Worm (Caenorhabditis elegans) whole organism, L4 larva: Measurements from ENCODE around the gene hlh-30.
A peak's percentile ranks its signal among the peaks of the same experiment; 100 is the strongest.

Experiments
- F44E2.7 ChIP-seq: fragments of 200-800 bp; sonication (Bioruptor generic); IDR thresholded peaks from 2 replicates; pipeline ENCODE4 v2.1.2; 2022; ENCODE audit warnings: missing genetic modification characterization, missing compliant biosample characterization
- F49E8.2 ChIP-seq: sonication (generic microtip); optimal IDR thresholded peaks from 2 replicates; lab custom pipeline; 2016; ENCODE audit warnings: missing compliant biosample characterization, mild to moderate bottlenecking, missing genetic modification characterization, borderline replicate concordance
- R02D3.7 ChIP-seq: fragments of 150-350 bp; sonication (generic microtip); optimal IDR thresholded peaks from 3 replicates; lab custom pipeline; 2014; ENCODE audit warnings: missing biosample characterization, missing genetic modification characterization
- T20F7.1 ChIP-seq: fragments of 200-800 bp; sonication (Bioruptor generic); optimal IDR thresholded peaks from 2 replicates; lab custom pipeline; 2018; ENCODE audit warnings: mild to moderate bottlenecking, missing genetic modification characterization, missing compliant biosample characterization
- Y48G9A.11 ChIP-seq: fragments of 200-800 bp; sonication (Bioruptor generic); IDR thresholded peaks from 2 replicates; pipeline ENCODE4 v1.3.6; 2022; ENCODE audit warnings: missing genetic modification reagents, missing genetic modification characterization, missing compliant biosample characterization
- ZK337.2 ChIP-seq: fragments of 200-800 bp; sonication (Bioruptor generic); IDR thresholded peaks from 2 replicates; pipeline ENCODE4 v1.3.6; 2022; ENCODE audit warnings: missing genetic modification reagents, missing genetic modification characterization, missing compliant biosample characterization
- aha-1 ChIP-seq: fragments of 150-350 bp; peaks from one replicate; lab custom pipeline; 2014; ENCODE audit warnings: missing biosample characterization, missing genetic modification characterization
- ama-1 ChIP-seq: fragments of 150-350 bp; optimal IDR thresholded peaks from 2 replicates; lab custom pipeline; 2014; ENCODE audit warnings: inconsistent platforms, mixed read lengths
- arid-1 ChIP-seq: fragments of 200-800 bp; sonication (Bioruptor generic); conservative IDR thresholded peaks from 2 replicates; pipeline ENCODE4 v1.3.6; 2022; ENCODE audit warnings: missing genetic modification reagents, missing genetic modification characterization, missing compliant biosample characterization
- ceh-28 ChIP-seq: fragments of 150-350 bp; optimal IDR thresholded peaks from 2 replicates; lab custom pipeline; 2014; ENCODE audit warnings: missing biosample characterization, missing genetic modification reagents, missing genetic modification characterization
- cey-2 ChIP-seq: sonication (generic microtip); optimal IDR thresholded peaks from 3 replicates; lab custom pipeline; 2017; ENCODE audit warnings: missing genetic modification characterization, mild to moderate bottlenecking, missing compliant biosample characterization, antibody characterized with exemption, borderline replicate concordance; ENCODE audit not compliant: insufficient read depth
- daf-16 ChIP-seq, 3 experiments: sonication (generic microtip); optimal IDR thresholded peaks; 2 replicates each; lab custom pipeline; 2016 to 2017; ENCODE audit warnings: missing genetic modification characterization in 3 of 3, missing genetic modification reagents in 3 of 3, mild to moderate bottlenecking in 2 of 3, missing compliant biosample characterization in 2 of 3, missing biosample characterization in 1 of 3, moderate library complexity in 1 of 3
- daf-8 ChIP-seq: fragments of 200-800 bp; sonication (Bioruptor generic); IDR thresholded peaks from 2 replicates; pipeline ENCODE4 v1.3.6; 2022; ENCODE audit warnings: missing genetic modification characterization, missing compliant biosample characterization
- dmd-8 ChIP-seq: fragments of 200-800 bp; sonication (Bioruptor generic); IDR thresholded peaks from 2 replicates; pipeline ENCODE4 v1.3.6; 2022; ENCODE audit warnings: missing genetic modification characterization, missing compliant biosample characterization
- duxl-1 ChIP-seq: sonication (generic microtip); optimal IDR thresholded peaks from 2 replicates; lab custom pipeline; 2016; ENCODE audit warnings: mild to moderate bottlenecking, missing genetic modification characterization, moderate library complexity, missing compliant biosample characterization; ENCODE audit not compliant: poor library complexity
- dve-1 ChIP-seq: sonication (generic microtip); optimal IDR thresholded peaks from 2 replicates; lab custom pipeline; 2017; ENCODE audit warnings: antibody characterized with exemption, mild to moderate bottlenecking, missing genetic modification characterization, missing compliant biosample characterization; ENCODE audit not compliant: insufficient read depth
- gei-8 ChIP-seq: fragments of 200-800 bp; sonication (Bioruptor generic); optimal IDR thresholded peaks from 2 replicates; lab custom pipeline; 2018; ENCODE audit warnings: mild to moderate bottlenecking, missing genetic modification characterization, missing compliant biosample characterization
- hif-1 ChIP-seq, 2 experiments: sonication (generic microtip); optimal IDR thresholded peaks; 2 replicates each; lab custom pipeline; 2016 to 2017; ENCODE audit warnings: missing compliant biosample characterization in 2 of 2, missing genetic modification characterization in 2 of 2, missing genetic modification reagents in 2 of 2, missing genotype in 2 of 2, mild to moderate bottlenecking in 1 of 2
- hlh-30 ChIP-seq: sonication (generic microtip); optimal IDR thresholded peaks from 2 replicates; lab custom pipeline; 2017; ENCODE audit warnings: antibody characterized with exemption, mild to moderate bottlenecking, missing genetic modification characterization, missing compliant biosample characterization; ENCODE audit not compliant: insufficient read depth
- hmg-1.1 ChIP-seq: fragments of 200-800 bp; sonication (Bioruptor generic); IDR thresholded peaks from 2 replicates; pipeline ENCODE4 v1.3.6; 2022; ENCODE audit warnings: missing genetic modification reagents, missing genetic modification characterization, missing compliant biosample characterization
- jun-1 ChIP-seq: fragments of 150-350 bp; optimal IDR thresholded peaks from 2 replicates; lab custom pipeline; 2014; ENCODE audit warnings: missing biosample characterization, missing genetic modification reagents, missing genetic modification characterization
- lin-1 ChIP-seq: fragments of 200-800 bp; sonication (Bioruptor generic); IDR thresholded peaks from 2 replicates; pipeline ENCODE4 v1.3.6; 2022; ENCODE audit warnings: missing genetic modification reagents, missing genetic modification characterization, missing compliant biosample characterization
- lin-15B ChIP-seq: fragments of 150-350 bp; sonication (generic microtip); optimal IDR thresholded peaks from 3 replicates; lab custom pipeline; 2014; ENCODE audit warnings: missing biosample characterization, missing genetic modification characterization
- lin-38 ChIP-seq: fragments of 200-800 bp; sonication (Bioruptor generic); IDR thresholded peaks from 2 replicates; pipeline ENCODE4 v1.3.6; 2022; ENCODE audit warnings: missing genetic modification reagents, missing genetic modification characterization, missing compliant biosample characterization
- lin-39 ChIP-seq: fragments of 150-350 bp; optimal IDR thresholded peaks from 2 replicates; lab custom pipeline; 2014; ENCODE audit warnings: missing biosample characterization, missing genetic modification reagents, missing genetic modification characterization
- lir-3 ChIP-seq: sonication (generic microtip); optimal IDR thresholded peaks from 2 replicates; lab custom pipeline; 2016; ENCODE audit warnings: mild to moderate bottlenecking, missing genetic modification characterization, missing compliant biosample characterization
- lsy-2 ChIP-seq, 2 experiments: fragments of 150-350 bp in 1 of 2; sonication (generic microtip) in 1 of 2; optimal IDR thresholded peaks; 2 replicates each; lab custom pipeline; 2014 to 2017; ENCODE audit warnings: missing biosample characterization in 2 of 2, missing genetic modification characterization in 2 of 2
- madf-9 ChIP-seq: fragments of 200-800 bp; sonication (Bioruptor generic); conservative IDR thresholded peaks from 2 replicates; pipeline ENCODE4 v1.3.6; 2022; ENCODE audit warnings: missing genetic modification reagents, missing genetic modification characterization, missing compliant biosample characterization
- mdt-29 ChIP-seq: fragments of 200-800 bp; sonication (Bioruptor generic); IDR thresholded peaks from 2 replicates; pipeline ENCODE4 v1.3.6; 2022; ENCODE audit warnings: missing genetic modification reagents, missing genetic modification characterization, missing compliant biosample characterization
- mes-2 ChIP-seq: sonication (generic microtip); optimal IDR thresholded peaks from 2 replicates; lab custom pipeline; 2016; ENCODE audit warnings: missing genotype, mild to moderate bottlenecking, missing genetic modification characterization, missing compliant biosample characterization; ENCODE audit not compliant: poor library complexity, severe bottlenecking
- nhr-10 ChIP-seq: fragments of 150-350 bp; optimal IDR thresholded peaks from 2 replicates; lab custom pipeline; 2014; ENCODE audit warnings: missing biosample characterization, missing genetic modification characterization
- nhr-11 ChIP-seq: fragments of 150-350 bp; optimal IDR thresholded peaks from 2 replicates; lab custom pipeline; 2014; ENCODE audit warnings: missing biosample characterization, missing genetic modification characterization
- nhr-237 ChIP-seq: sonication (generic microtip); optimal IDR thresholded peaks from 2 replicates; lab custom pipeline; 2017; ENCODE audit warnings: missing biosample characterization, missing genetic modification characterization
- nhr-25 ChIP-seq: sonication (generic microtip); optimal IDR thresholded peaks from 2 replicates; lab custom pipeline; 2017; ENCODE audit warnings: missing genetic modification characterization, mild to moderate bottlenecking, missing compliant biosample characterization, antibody characterized with exemption, moderate library complexity, borderline replicate concordance; ENCODE audit not compliant: insufficient read depth
- nhr-41 ChIP-seq: fragments of 200-800 bp; sonication (Bioruptor generic); IDR thresholded peaks from 2 replicates; pipeline ENCODE4 v1.3.6; 2022; ENCODE audit warnings: missing genetic modification reagents, missing genetic modification characterization, missing compliant biosample characterization
- nhr-42 ChIP-seq: fragments of 200-800 bp; sonication (Bioruptor generic); IDR thresholded peaks from 2 replicates; pipeline ENCODE4 v1.3.6; 2022; ENCODE audit warnings: missing genetic modification characterization, missing compliant biosample characterization
- nhr-6 ChIP-seq: fragments of 150-350 bp; optimal IDR thresholded peaks from 2 replicates; lab custom pipeline; 2014; ENCODE audit warnings: missing biosample characterization, missing genetic modification characterization
- nhr-76 ChIP-seq: fragments of 150-350 bp; optimal IDR thresholded peaks from 2 replicates; lab custom pipeline; 2014; ENCODE audit warnings: missing biosample characterization, missing genetic modification characterization
- nhr-77 ChIP-seq: fragments of 150-350 bp; optimal IDR thresholded peaks from 2 replicates; lab custom pipeline; 2014; ENCODE audit warnings: missing biosample characterization, missing genetic modification characterization
- php-3 ChIP-seq: fragments of 200-800 bp; sonication (Bioruptor generic); IDR thresholded peaks from 2 replicates; pipeline ENCODE4 v1.3.6; 2022; ENCODE audit warnings: missing genetic modification reagents, missing genetic modification characterization, missing compliant biosample characterization
- pqm-1 ChIP-seq: sonication (generic microtip); optimal IDR thresholded peaks from 2 replicates; lab custom pipeline; 2017; ENCODE audit warnings: missing biosample characterization, missing genetic modification characterization
- saeg-2 ChIP-seq: fragments of 200-800 bp; sonication (Bioruptor generic); IDR thresholded peaks from 2 replicates; pipeline ENCODE4 v1.3.6; 2022; ENCODE audit warnings: missing genetic modification reagents, missing genetic modification characterization, missing compliant biosample characterization
- sdz-12 ChIP-seq: fragments of 200-800 bp; sonication (Bioruptor generic); optimal IDR thresholded peaks from 2 replicates; lab custom pipeline; 2018; ENCODE audit warnings: mild to moderate bottlenecking, missing genetic modification characterization, missing compliant biosample characterization
- spr-3 ChIP-seq: fragments of 200-800 bp; sonication (Bioruptor generic); optimal IDR thresholded peaks from 2 replicates; lab custom pipeline; 2018; ENCODE audit warnings: mild to moderate bottlenecking, missing genetic modification characterization, missing compliant biosample characterization
- unc-62 ChIP-seq, 3 experiments: fragments of 150-350 bp in 1 of 3; sonication (generic microtip); optimal IDR thresholded peaks in 2 of 3; peaks in 1 of 3; 1 replicate in 1 of 3; 2 replicates in 2 of 3; lab custom pipeline; 2014 to 2017; ENCODE audit warnings: missing biosample characterization in 3 of 3, missing genetic modification characterization in 3 of 3, missing genetic modification reagents in 3 of 3, missing genotype in 1 of 3
- vab-7 ChIP-seq: fragments of 200-800 bp; sonication (Bioruptor generic); IDR thresholded peaks from 2 replicates; pipeline ENCODE4 v1.3.6; 2022; ENCODE audit warnings: missing genetic modification reagents, missing genetic modification characterization, missing compliant biosample characterization
- zfp-3 ChIP-seq: fragments of 200-800 bp; sonication (Bioruptor generic); conservative IDR thresholded peaks from 2 replicates; pipeline ENCODE4 v1.3.6; 2022; ENCODE audit warnings: missing genetic modification reagents, missing genetic modification characterization, missing compliant biosample characterization
- zip-11 ChIP-seq: fragments of 200-800 bp; sonication (Bioruptor generic); IDR thresholded peaks from 2 replicates; pipeline ENCODE4 v1.3.6; 2022; ENCODE audit warnings: missing genetic modification characterization, missing compliant biosample characterization
- zip-2 ChIP-seq: fragments of 150-350 bp; optimal IDR thresholded peaks from 2 replicates; lab custom pipeline; 2014; ENCODE audit warnings: missing biosample characterization, missing genetic modification characterization
- ztf-7 ChIP-seq: fragments of 150-350 bp; optimal IDR thresholded peaks from 2 replicates; lab custom pipeline; 2014; ENCODE audit warnings: missing biosample characterization, missing genetic modification characterization

The hlh-30 gene

DNA sequence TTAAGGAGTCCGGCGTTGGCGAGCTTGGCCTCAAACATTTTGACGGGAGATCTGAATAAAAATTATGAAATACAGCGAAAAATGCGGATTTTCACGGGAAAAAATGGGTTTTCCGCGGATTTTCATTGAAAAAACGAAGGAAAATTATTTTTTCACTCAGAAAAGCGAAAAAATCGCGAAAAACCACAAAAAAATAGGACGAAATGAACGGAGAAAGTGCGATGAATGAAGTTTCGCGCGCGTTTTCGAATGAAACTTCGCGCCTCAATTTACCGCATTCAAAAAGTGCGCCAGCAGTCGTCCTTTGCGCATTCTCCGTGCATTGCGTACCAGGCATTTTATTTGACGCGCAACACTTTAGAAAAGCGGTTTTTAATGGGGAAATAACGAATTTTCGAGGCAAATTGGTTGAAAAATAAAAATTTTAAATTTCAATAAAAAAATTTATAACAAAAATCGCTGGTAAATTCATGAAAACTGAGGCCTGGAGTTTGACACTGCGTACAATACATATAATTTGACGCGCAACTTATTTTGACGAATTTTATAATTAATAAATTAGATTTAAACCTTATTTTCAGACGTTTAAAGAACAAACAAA, 14.7 kb upstream of the hlh-30 start, which contains the start of gene pcn-1 (continued):
- TF ChIP-seq vab-7 (GFP tag; lab: Robert Waterston, UW) (peak; percentile 57), F44E2.7 (GFP tag; lab: Robert Waterston, UW) (no peak), mdt-29 (peak; percentile 86), daf-8 (no peak), zip-2 (tag; lab: Kevin White, UChicago) (peak; percentile 62), unc-62 (GFP tag; optimal IDR thresholded peaks at IDR 0.05 in 1 of 2; lab: Kevin White, UChicago) (peak in 1 of 2 experiments; percentile 97), unc-62 (tag; optimal IDR thresholded peaks at IDR 0.05; lab: Kevin White, UChicago) (no peak), hmg-1.1 (GFP tag; lab: Robert Waterston, UW) (peak; percentile 92), ztf-7 (peak; percentile 78), nhr-77 (tag; lab: Kevin White, UChicago) (peak; percentile 89), pqm-1 (tag; lab: Kevin White, UChicago) (no peak), jun-1 (tag; lab: Kevin White, UChicago) (peak; percentile 85), nhr-10 (tag; lab: Kevin White, UChicago) (no peak), nhr-42 (GFP tag; lab: Robert Waterston, UW) (peak; percentile 94), lin-39 (tag; lab: Kevin White, UChicago) (no peak), nhr-11 (tag; lab: Kevin White, UChicago) (peak; percentile 89), zfp-3 (GFP tag; lab: Robert Waterston, UW) (peak; percentile 94), nhr-41 (no peak), spr-3 (GFP tag; lab: Kevin White, UChicago) (peak; percentile 92), dmd-8 (0 out of 2 replicates have a peak, but pooled peaks have one; percentile 35), hif-1 (tag; optimal IDR thresholded peaks at IDR 0.05; lab: Kevin White, UChicago) (peak; percentile 80 to 87), dve-1 (tag; lab: Kevin White, UChicago) (peak; percentile 96), lin-1 (GFP tag; lab: Robert Waterston, UW) (peak; percentile 71), duxl-1 (peak; percentile 87), ceh-28 (no peak), gei-8 (GFP tag; lab: Kevin White, UChicago) (no peak), Y48G9A.11 (GFP tag; lab: Robert Waterston, UW) (peak; percentile 91), F49E8.2 (tag; lab: Kevin White, UChicago) (peak; percentile 96), mes-2 (tag; lab: Kevin White, UChicago) (peak; percentile 91), zip-11 (GFP tag; lab: Robert Waterston, UW) (no peak), nhr-6 (peak; percentile 74), R02D3.7 (tag; lab: Kevin White, UChicago) (no peak), lin-38 (peak; percentile 94), sdz-12 (no peak), cey-2 (no peak), php-3 (GFP tag; lab: Robert Waterston, UW) (peak; percentile 87)

DNA sequence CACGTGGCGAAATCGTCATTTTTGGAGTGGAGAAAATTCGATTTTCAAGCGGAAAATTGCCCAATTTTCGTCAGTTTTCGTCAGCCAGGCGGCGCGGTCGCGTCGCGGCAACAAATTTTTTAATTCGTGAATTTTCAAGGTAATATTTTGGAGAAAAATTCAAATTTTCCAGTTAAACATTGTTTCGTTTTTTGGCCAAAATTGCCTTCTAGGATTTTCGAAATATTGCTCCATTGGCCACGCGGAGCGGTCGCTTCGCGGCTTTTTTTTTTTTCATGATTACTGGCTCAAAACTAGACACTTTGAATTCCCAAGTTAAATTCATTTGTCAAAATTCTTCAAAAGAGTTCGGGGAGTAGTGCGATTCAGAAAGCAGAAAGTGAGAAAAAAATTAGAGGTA, 12.9 kb upstream of the hlh-30 start:
- TF ChIP-seq vab-7 (GFP tag; lab: Robert Waterston, UW) = no peak
- TF ChIP-seq T20F7.1 = no peak
- TF ChIP-seq arid-1 = peak; percentile 46; the same call in 1 of the 2 replicates
- TF ChIP-seq nhr-237 (tag; lab: Kevin White, UChicago) = no peak
- no peak for TF ChIP-seq daf-16 (GFP tag; optimal IDR thresholded peaks at IDR 0.05; lab: Kevin White, UChicago)
- TF ChIP-seq daf-16 (tag; optimal IDR thresholded peaks at IDR 0.05; lab: Kevin White, UChicago) = no peak
- peak; percentile 53 for TF ChIP-seq aha-1 (tag; lab: Kevin White, UChicago)
- TF ChIP-seq ZK337.2 (GFP tag; lab: Robert Waterston, UW) = no peak
- no peak for TF ChIP-seq hlh-30
- no peak for TF ChIP-seq saeg-2 (GFP tag; lab: Robert Waterston, UW)
- no peak for TF ChIP-seq lsy-2 (tag; optimal IDR thresholded peaks at IDR 0.05; lab: Kevin White, UChicago)
- no peak for TF ChIP-seq jun-1 (tag; lab: Kevin White, UChicago)
- TF ChIP-seq duxl-1 = no peak
- TF ChIP-seq ama-1 (lab: Kevin White, UChicago) = peak; percentile 46
- no peak for TF ChIP-seq nhr-25
- no peak for TF ChIP-seq madf-9 (GFP tag; lab: Robert Waterston, UW)
- no peak for TF ChIP-seq lir-3 (tag; lab: Kevin White, UChicago)
- no peak for TF ChIP-seq nhr-76 (tag; lab: Kevin White, UChicago)
- no peak for TF ChIP-seq lin-15B (tag; lab: Kevin White, UChicago)
